Worm (Caenorhabditis elegans): ENCODE results near the gene srd-63.
A peak's percentile ranks its signal among the peaks of the same experiment; 100 is the strongest.

srd-63 gene

DNA sequence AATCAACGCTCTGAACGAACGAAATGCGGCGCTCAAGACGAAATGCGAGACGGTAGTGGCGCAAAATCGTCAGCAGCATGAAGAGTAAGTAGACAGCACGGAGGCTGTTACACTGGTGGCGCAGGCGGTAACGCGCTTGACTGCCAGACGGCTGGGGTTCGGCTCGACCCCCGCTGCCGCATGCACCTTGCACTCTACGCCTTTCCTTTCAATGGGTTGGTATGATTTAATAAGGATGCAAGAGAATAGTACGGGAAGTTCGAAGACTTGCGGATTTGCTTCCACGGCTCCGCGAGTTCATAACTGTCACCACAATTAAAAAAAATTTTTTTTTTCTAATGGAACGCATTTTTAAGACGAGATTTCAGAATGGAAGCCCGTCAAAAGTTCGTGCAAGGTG is 23.6 kb downstream of the srd-63 start (continued):
- TF ChIP-seq Y95B8A.8 (GFP tag; IDR thresholded peaks at IDR 0.05): peak; percentile 87
- TF ChIP-seq F57A8.1 (GFP tag; optimal IDR thresholded peaks at IDR 0.05): peak; percentile 62
- TF ChIP-seq ztf-3 (GFP tag; optimal IDR thresholded peaks at IDR 0.05): peak; percentile 23
- TF ChIP-seq ztf-6 (GFP tag; IDR thresholded peaks at IDR 0.05): peak; percentile 49; the same call in 1 of the 2 replicates
- TF ChIP-seq nhr-90 (tag; optimal IDR thresholded peaks at IDR 0.05): peak; percentile 95
- peak; percentile 92 for TF ChIP-seq F52B5.7 (tag; optimal IDR thresholded peaks at IDR 0.05)
- TF ChIP-seq bed-1 (GFP tag; IDR thresholded peaks at IDR 0.05): 0 out of 2 replicates have a peak, but pooled peaks have one; percentile 54
- TF ChIP-seq lir-1 (GFP tag; conservative IDR thresholded peaks at IDR 0.05): no peak
- TF ChIP-seq mel-28 (tag; optimal IDR thresholded peaks at IDR 0.05; ENCODE audit: borderline replicate concordance): peak; percentile 50
- TF ChIP-seq cebp-1 (GFP tag; IDR thresholded peaks at IDR 0.05): peak; percentile 76
- peak; percentile 78 for TF ChIP-seq cebp-1 (tag; optimal IDR thresholded peaks at IDR 0.05)
- TF ChIP-seq F57C9.4 (tag; optimal IDR thresholded peaks at IDR 0.05): peak; percentile 61
- TF ChIP-seq ekl-4 (GFP tag; IDR thresholded peaks at IDR 0.05): peak; percentile 73
- peak; percentile 54 for TF ChIP-seq lsl-1 (GFP tag; optimal IDR thresholded peaks at IDR 0.05)
- peak; percentile 40 for TF ChIP-seq tlf-1 (GFP tag; optimal IDR thresholded peaks at IDR 0.05)
- peak; percentile 76 for TF ChIP-seq ztf-18 (tag; optimal IDR thresholded peaks at IDR 0.05)
- TF ChIP-seq let-607 (tag; optimal IDR thresholded peaks at IDR 0.05): peak; percentile 44 to 66
- TF ChIP-seq nhr-120 (GFP tag; IDR thresholded peaks at IDR 0.05): no peak
- peak; percentile 12 for TF ChIP-seq efl-1 (GFP tag; optimal IDR thresholded peaks at IDR 0.05)
- peak; percentile 83 for TF ChIP-seq Y53G8AR.9 (GFP tag; conservative IDR thresholded peaks at IDR 0.05)
- no peak for TF ChIP-seq hlh-12 (tag; optimal IDR thresholded peaks at IDR 0.05)
- peak; percentile 92 for TF ChIP-seq rpc-1 (optimal IDR thresholded peaks at IDR 0.05)
- peak; percentile 88 for TF ChIP-seq rpc-1 (tag; optimal IDR thresholded peaks at IDR 0.05)
- TF ChIP-seq attf-5 (GFP tag; optimal IDR thresholded peaks at IDR 0.05): peak; percentile 83
- TF ChIP-seq him-1 (tag; optimal IDR thresholded peaks at IDR 0.05): peak; percentile 85
- peak; percentile 94 for TF ChIP-seq die-1 (tag; optimal IDR thresholded peaks at IDR 0.05)
- peak; percentile 92 for TF ChIP-seq egl-44 (GFP tag; IDR thresholded peaks at IDR 0.05)
- peak; percentile 84 for TF ChIP-seq snpc-1.3 (tag; optimal IDR thresholded peaks at IDR 0.05; ENCODE audit: insufficient read depth)
- peak; percentile 84; the same call in 1 of the 2 replicates for TF ChIP-seq ztf-25 (GFP tag; IDR thresholded peaks at IDR 0.05)
- no peak for TF ChIP-seq akir-1 (GFP tag; optimal IDR thresholded peaks at IDR 0.05)
- TF ChIP-seq ets-4 (GFP tag; optimal IDR thresholded peaks at IDR 0.05): peak; percentile 71
- peak; percentile 68 for TF ChIP-seq atf-7 (tag; optimal IDR thresholded peaks at IDR 0.05)
- 0 out of 2 replicates have a peak, but pooled peaks have one; percentile 52 for TF ChIP-seq ceh-91 (GFP tag; IDR thresholded peaks at IDR 0.05)
- no peak for TF ChIP-seq ztf-22 (GFP tag; optimal IDR thresholded peaks at IDR 0.05)
- TF ChIP-seq lin-40 (tag; optimal IDR thresholded peaks at IDR 0.05): peak; percentile 72
- 0 out of 2 replicates have a peak, but pooled peaks have one; percentile 58 for TF ChIP-seq Y79H2A.3 (GFP tag; conservative IDR thresholded peaks at IDR 0.05)
- no peak for TF ChIP-seq dpl-1 (GFP tag; optimal IDR thresholded peaks at IDR 0.05)
- TF ChIP-seq C06A6.2 (GFP tag; conservative IDR thresholded peaks at IDR 0.05): peak; percentile 59; the same call in 1 of the 2 replicates
- peak; percentile 94 for TF ChIP-seq B0261.1 (tag; optimal IDR thresholded peaks at IDR 0.05)
- TF ChIP-seq pbrm-1 (GFP tag; IDR thresholded peaks at IDR 0.05): peak; percentile 89
- TF ChIP-seq ceh-58 (GFP tag; IDR thresholded peaks at IDR 0.05): no peak
- TF ChIP-seq ceh-40 (GFP tag; IDR thresholded peaks at IDR 0.05): no peak
- TF ChIP-seq ceh-100 (GFP tag; IDR thresholded peaks at IDR 0.05): peak; percentile 69
- TF ChIP-seq nfya-1 (tag; optimal IDR thresholded peaks at IDR 0.05; ENCODE audit: borderline replicate concordance, insufficient read depth): no peak
- no peak for TF ChIP-seq attf-3 (GFP tag; conservative IDR thresholded peaks at IDR 0.05)
- no peak for TF ChIP-seq C17E4.6 (GFP tag; IDR thresholded peaks at IDR 0.05)
- TF ChIP-seq lin-35 (GFP tag; optimal IDR thresholded peaks at IDR 0.05): no peak
- peak; percentile 84 for TF ChIP-seq hmg-20 (GFP tag; IDR thresholded peaks at IDR 0.05)
